Worm (Caenorhabditis elegans) whole organism, L3 larva: ENCODE data around the gene M03E7.2.

Experiments used
- nhr-11 ChIP-seq: fragments of 150-350 bp; optimal IDR thresholded peaks from 2 replicates; lab custom pipeline; 2014; ENCODE audit warnings: missing biosample characterization, missing genetic modification characterization
- pqm-1 ChIP-seq: fragments of 150-350 bp; optimal IDR thresholded peaks from 2 replicates; lab custom pipeline; 2017; ENCODE audit warnings: missing biosample characterization, missing genetic modification characterization, inconsistent platforms
- unc-62 ChIP-seq: fragments of 150-350 bp; sonication (generic microtip); optimal IDR thresholded peaks from 4 replicates; lab custom pipeline; 2014; ENCODE audit warnings: missing biosample characterization, missing genetic modification reagents, missing genetic modification characterization

DNA sequence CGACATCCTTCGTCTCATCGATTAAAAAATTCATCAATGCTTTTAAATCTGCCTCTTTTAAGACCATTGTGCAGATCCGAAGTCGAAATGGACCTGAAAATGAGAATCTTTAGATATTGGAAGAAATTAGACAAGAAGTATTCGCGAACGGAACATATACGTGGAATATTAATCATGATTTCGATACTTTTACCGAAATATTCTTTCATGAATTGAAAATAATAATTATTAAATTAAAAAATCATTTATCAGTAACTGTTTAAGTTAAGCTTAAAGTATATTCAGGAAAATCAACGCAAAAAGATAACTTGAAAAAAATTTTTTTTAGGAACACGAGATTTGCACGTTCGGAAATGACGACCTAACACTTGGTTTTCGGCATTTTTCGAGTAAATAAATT is 16.1 kb upstream of the M03E7.2 start, which contains the start of gene CD4.8:
- TF ChIP-seq unc-62 (no peak), pqm-1 (tag; lab: Kevin White, UChicago) (no peak), nhr-11 (no peak)
